Worm (Caenorhabditis elegans): ENCODE measurements around the gene T01C4.8.
A peak's percentile ranks its signal among the peaks of the same experiment; 100 is the strongest.

The T01C4.8 gene

ce11 chrV:7096129-7096730 lies 33.1 kb downstream of the T01C4.8 start:
- TF ChIP-seq elt-2 (tag; optimal IDR thresholded peaks at IDR 0.05): peak; percentile 27
- TF ChIP-seq pqm-1 (tag; optimal IDR thresholded peaks at IDR 0.05): peak; percentile 21
- no peak for TF ChIP-seq tbx-2 (tag; optimal IDR thresholded peaks at IDR 0.05)

ce11 chrV:7095254-7095990 lies 33.9 kb downstream of the T01C4.8 start:
- no peak for TF ChIP-seq zag-1 (tag; optimal IDR thresholded peaks at IDR 0.05)
- no peak for TF ChIP-seq ceh-9 (tag; optimal IDR thresholded peaks at IDR 0.05)
- no peak for TF ChIP-seq tbx-2 (tag; optimal IDR thresholded peaks at IDR 0.05)
- TF ChIP-seq nhr-11 (tag; optimal IDR thresholded peaks at IDR 0.05): no peak
- no peak for TF ChIP-seq lin-39 (tag; optimal IDR thresholded peaks at IDR 0.05)
- peak; percentile 74 for TF ChIP-seq elt-2 (tag; optimal IDR thresholded peaks at IDR 0.05)
- peak; percentile 44 for TF ChIP-seq pqm-1 (tag; optimal IDR thresholded peaks at IDR 0.05)
- no peak for TF ChIP-seq fkh-2 (tag; optimal IDR thresholded peaks at IDR 0.05)

- TF ChIP-seq pqm-1 (tag; optimal IDR thresholded peaks at IDR 0.05) (peak; percentile 89), hmg-11 (tag; optimal IDR thresholded peaks at IDR 0.05) (peak; percentile 30), snpc-4 (tag; optimal IDR thresholded peaks at IDR 0.05) (peak; percentile 46), ceh-28 (tag; optimal IDR thresholded peaks at IDR 0.05) (peak; percentile 59), mdl-1 (tag; optimal IDR thresholded peaks at IDR 0.05) (peak; percentile 77), elt-3 (tag; optimal IDR thresholded peaks at IDR 0.05) (peak in 1 of 3 experiments; percentile 72), skn-1 (tag; optimal IDR thresholded peaks at IDR 0.05) (no peak), elt-2 (tag; optimal IDR thresholded peaks at IDR 0.05) (peak; percentile 92), tbx-2 (tag; optimal IDR thresholded peaks at IDR 0.05) (no peak), lsy-12 (tag; optimal IDR thresholded peaks at IDR 0.05) (no peak), nhr-25 (tag; optimal IDR thresholded peaks at IDR 0.05) (peak; percentile 54), jun-1 (tag; optimal IDR thresholded peaks at IDR 0.05) (peak; percentile 77), pha-4 (tag; optimal IDR thresholded peaks at IDR 0.05) (peak; percentile 85), nhr-43 (tag; optimal IDR thresholded peaks at IDR 0.05; ENCODE audit: poor library complexity, severe bottlenecking) (peak; percentile 27), ceh-16 (tag; optimal IDR thresholded peaks at IDR 0.05) (no peak), nfya-1 (tag; optimal IDR thresholded peaks at IDR 0.05; ENCODE audit: insufficient read depth) (peak; percentile 40), egl-27 (tag; optimal IDR thresholded peaks at IDR 0.05) (no peak), ztf-11 (tag; optimal IDR thresholded peaks at IDR 0.05) (no peak)
These were observed 35.5 kb downstream of the T01C4.8 start, which contains the start of gene nhr-135 for ce11 chrV:7093720-7094401. Gene nhr-135, minus strand, starts transcription at chrV:7093770.

ce11 chrV:7091287-7091686 lies 38.1 kb downstream of the T01C4.8 start, which contains the start of gene nhr-286:
Gene nhr-286, minus strand, starts transcription at chrV:7091610.
- TF ChIP-seq hmg-11 (tag; optimal IDR thresholded peaks at IDR 0.05) (no peak), pha-4 (tag; optimal IDR thresholded peaks at IDR 0.05) (no peak), nhr-25 (tag; optimal IDR thresholded peaks at IDR 0.05) (no peak), ama-1 (optimal IDR thresholded peaks at IDR 0.05) (peak; percentile 64), unc-62 (GFP tag; optimal IDR thresholded peaks at IDR 0.05) (no peak)

- TF ChIP-seq nhr-23 (tag; optimal IDR thresholded peaks at IDR 0.05) (peak; percentile 33), pha-4 (tag; optimal IDR thresholded peaks at IDR 0.05) (peak; percentile 12), ztf-4 (tag; optimal IDR thresholded peaks at IDR 0.05) (no peak), eor-1 (tag; optimal IDR thresholded peaks at IDR 0.05) (no peak), skn-1 (tag; optimal IDR thresholded peaks at IDR 0.05) (no peak), nhr-25 (tag; optimal IDR thresholded peaks at IDR 0.05) (peak; percentile 76), tbx-2 (tag; optimal IDR thresholded peaks at IDR 0.05) (no peak), nhr-43 (tag; optimal IDR thresholded peaks at IDR 0.05; ENCODE audit: poor library complexity, severe bottlenecking) (peak; percentile 73), pqm-1 (tag; optimal IDR thresholded peaks at IDR 0.05) (peak; percentile 36), ceh-9 (tag; optimal IDR thresholded peaks at IDR 0.05) (no peak), daf-12 (tag; optimal IDR thresholded peaks at IDR 0.05) (no peak), nhr-76 (tag; optimal IDR thresholded peaks at IDR 0.05) (no peak)
These were observed 40.1 kb downstream of the T01C4.8 start for ce11 chrV:7089217-7089616.

Measured in whole organism, L3 larva.